Fruit fly (Drosophila melanogaster): ENCODE data around the gene QIL1.

QIL1 gene

dm6 chr3L:17462474-17462873 lies 3.3 kb upstream of the QIL1 start:
- no peak for TF ChIP-seq vri (GFP tag; optimal IDR thresholded peaks at IDR 0.05)
- no peak for TF ChIP-seq Ets96B (tag; optimal IDR thresholded peaks at IDR 0.05)
- TF ChIP-seq topi (GFP tag; optimal IDR thresholded peaks at IDR 0.05) = no peak
- no peak for TF ChIP-seq CG6854 (GFP tag; optimal IDR thresholded peaks at IDR 0.05)
- no peak for TF ChIP-seq CG8119 (GFP tag; IDR thresholded peaks at IDR 0.05)
- no peak for TF ChIP-seq pdm3 (GFP tag; optimal IDR thresholded peaks at IDR 0.05)
- TF ChIP-seq CG9139 (GFP tag; optimal IDR thresholded peaks at IDR 0.05) = no peak
- no peak for TF ChIP-seq spab (GFP tag; optimal IDR thresholded peaks at IDR 0.05)

- TF ChIP-seq CG1621 (tag; optimal IDR thresholded peaks at IDR 0.05) = no peak
- TF ChIP-seq salr (GFP tag; optimal IDR thresholded peaks at IDR 0.05) = no peak
- TF ChIP-seq pdm3 (GFP tag; optimal IDR thresholded peaks at IDR 0.05) = no peak
- TF ChIP-seq fd59A (GFP tag; optimal IDR thresholded peaks at IDR 0.05) = no peak
- TF ChIP-seq fkh (GFP tag; optimal IDR thresholded peaks at IDR 0.05) = peak; percentile 12
- no peak for TF ChIP-seq CG10669 (GFP tag; optimal IDR thresholded peaks at IDR 0.05)
- no peak for TF ChIP-seq CG11762 (GFP tag; optimal IDR thresholded peaks at IDR 0.05; ENCODE audit: insufficient read depth)
- no peak for TF ChIP-seq CG8319 (GFP tag; optimal IDR thresholded peaks at IDR 0.05)
- TF ChIP-seq ss (GFP tag; optimal IDR thresholded peaks at IDR 0.05) = no peak
- TF ChIP-seq dac (GFP tag; optimal IDR thresholded peaks at IDR 0.05) = no peak
- TF ChIP-seq eg (GFP tag; IDR thresholded peaks at IDR 0.05) = 0 out of 3 replicates have a peak, but pooled peaks have one; percentile 16
- no peak for TF ChIP-seq svp (GFP tag)
Observed at dm6 chr3L:17470110-17470509, 4.4 kb downstream of the QIL1 start, which contains the start of gene SecCl. TSS of gene SecCl (plus strand) at chr3L:17470127.

- no peak for TF ChIP-seq acj6 (GFP tag; optimal IDR thresholded peaks at IDR 0.05)
- no peak for TF ChIP-seq CG4318 (GFP tag; optimal IDR thresholded peaks at IDR 0.05)
- TF ChIP-seq dac (GFP tag; optimal IDR thresholded peaks at IDR 0.05) = no peak
- TF ChIP-seq ss (GFP tag; optimal IDR thresholded peaks at IDR 0.05) = no peak
- no peak for TF ChIP-seq CG6808 (GFP tag; optimal IDR thresholded peaks at IDR 0.05)
- TF ChIP-seq Met (GFP tag; optimal IDR thresholded peaks at IDR 0.05) = no peak
- TF ChIP-seq Sox14 (GFP tag; optimal IDR thresholded peaks at IDR 0.05) = no peak
- no peak for TF ChIP-seq Ets96B (tag; optimal IDR thresholded peaks at IDR 0.05)
- TF ChIP-seq Ets21C (GFP tag; optimal IDR thresholded peaks at IDR 0.05) = no peak
- TF ChIP-seq Gug (GFP tag; IDR thresholded peaks at IDR 0.05) = no peak
- TF ChIP-seq Hr4 (GFP tag; optimal IDR thresholded peaks at IDR 0.05) = no peak
- no peak for TF ChIP-seq eg (GFP tag; IDR thresholded peaks at IDR 0.05)
- no peak for TF ChIP-seq spab (GFP tag; optimal IDR thresholded peaks at IDR 0.05)
- TF ChIP-seq CG10631 (GFP tag; optimal IDR thresholded peaks at IDR 0.05) = no peak
Observed at dm6 chr3L:17473889-17474288, 8.1 kb downstream of the QIL1 start.

dm6 chr3L:17474711-17475451 lies 9.1 kb downstream of the QIL1 start, which contains the start of the genes UQCR-Q and CG46525:
TSS of gene UQCR-Q (plus strand) at chr3L:17474761.
TSS of gene CG46525 (plus strand) at chr3L:17475220.
- TF ChIP-seq CG3919 (GFP tag; optimal IDR thresholded peaks at IDR 0.05) (no peak), vri (GFP tag; optimal IDR thresholded peaks at IDR 0.05) (peak; percentile 83)

- TF ChIP-seq Hr39 (GFP tag; optimal IDR thresholded peaks at IDR 0.05) (peak; percentile 5), ss (GFP tag; optimal IDR thresholded peaks at IDR 0.05) (no peak), CG6792 (GFP tag; optimal IDR thresholded peaks at IDR 0.05) (no peak), fkh (GFP tag; optimal IDR thresholded peaks at IDR 0.05) (peak; percentile 93), Ets96B (tag; optimal IDR thresholded peaks at IDR 0.05) (peak; percentile 15), Sox14 (GFP tag; optimal IDR thresholded peaks at IDR 0.05) (peak; percentile 25), CG10631 (GFP tag; optimal IDR thresholded peaks at IDR 0.05) (peak; percentile 25), cyc (GFP tag; optimal IDR thresholded peaks at IDR 0.05) (peak; percentile 28), CG6163 (GFP tag; IDR thresholded peaks at IDR 0.05) (no peak), Eip93F (GFP tag; optimal IDR thresholded peaks at IDR 0.05) (peak; percentile 34), CG11294 (GFP tag; IDR thresholded peaks at IDR 0.05) (no peak), Eip78C (GFP tag) (peak; percentile 79), Hr4 (GFP tag; optimal IDR thresholded peaks at IDR 0.05) (peak; percentile 33), lz (GFP tag; optimal IDR thresholded peaks at IDR 0.05) (peak; percentile 39), vri (GFP tag; optimal IDR thresholded peaks at IDR 0.05) (peak; percentile 35), CG8632 (GFP tag; optimal IDR thresholded peaks at IDR 0.05) (no peak), acj6 (GFP tag; optimal IDR thresholded peaks at IDR 0.05) (peak; percentile 9), esn (GFP tag; optimal IDR thresholded peaks at IDR 0.05) (peak; percentile 36), CG3032 (tag; optimal IDR thresholded peaks at IDR 0.05) (peak; percentile 19), fd85E (GFP tag; optimal IDR thresholded peaks at IDR 0.05) (no peak), topi (GFP tag; optimal IDR thresholded peaks at IDR 0.05) (peak; percentile 29)
Observed at dm6 chr3L:17475979-17476393, 10.2 kb downstream of the QIL1 start, which contains the start of gene CG34250. TSS of gene CG34250 (plus strand) at chr3L:17476222.

All from whole organism, prepupa.